Worm (Caenorhabditis elegans) whole organism, midembryonic: ENCODE results near the gene dhhc-8.

ENCODE experiments used
- T22C8.4 ChIP-seq: fragments of 200-800 bp; sonication (Bioruptor generic); IDR thresholded peaks from 2 replicates; pipeline ENCODE4 v1.3.6; 2022; ENCODE audit warnings: missing genetic modification characterization, missing compliant biosample characterization
- cog-1 ChIP-seq: sonication (generic microtip); optimal IDR thresholded peaks from 2 replicates; lab custom pipeline; 2016; ENCODE audit warnings: missing genetic modification characterization, missing compliant biosample characterization
- flt-1 ChIP-seq: fragments of 200-800 bp; sonication (Bioruptor generic); IDR thresholded peaks from 2 replicates; pipeline ENCODE4 v1.3.6; 2022; ENCODE audit warnings: missing genetic modification characterization, missing compliant biosample characterization
- klf-2 ChIP-seq: fragments of 200-800 bp; sonication (Bioruptor generic); conservative IDR thresholded peaks from 2 replicates; pipeline ENCODE4 v1.3.6; 2022; ENCODE audit warnings: missing genetic modification reagents, missing genetic modification characterization, missing compliant biosample characterization
- med-1 ChIP-seq: sonication (generic microtip); optimal IDR thresholded peaks from 2 replicates; lab custom pipeline; 2017; ENCODE audit warnings: missing genetic modification characterization, mild to moderate bottlenecking, missing compliant biosample characterization, antibody characterized with exemption, missing genetic modification reagents; ENCODE audit not compliant: insufficient read depth
- ref-1 ChIP-seq: fragments of 200-800 bp; sonication (Bioruptor generic); conservative IDR thresholded peaks from 2 replicates; pipeline ENCODE4 v1.3.6; 2022; ENCODE audit warnings: missing genetic modification reagents, missing genetic modification characterization, missing compliant biosample characterization
- tab-1 ChIP-seq: fragments of 200-800 bp; sonication (Bioruptor generic); IDR thresholded peaks from 2 replicates; pipeline ENCODE4 v1.3.6; 2022; ENCODE audit warnings: missing genetic modification characterization, missing compliant biosample characterization
- ztf-23 ChIP-seq: fragments of 200-800 bp; sonication (Bioruptor generic); IDR thresholded peaks from 2 replicates; pipeline ENCODE4 v1.3.6; 2022; ENCODE audit warnings: missing genetic modification reagents, missing genetic modification characterization, missing compliant biosample characterization
- ztf-29 ChIP-seq: fragments of 200-800 bp; sonication (Bioruptor generic); IDR thresholded peaks from 2 replicates; pipeline ENCODE4 v1.3.6; 2022; ENCODE audit warnings: missing genetic modification reagents, missing genetic modification characterization, missing compliant biosample characterization

dhhc-8 gene

DNA sequence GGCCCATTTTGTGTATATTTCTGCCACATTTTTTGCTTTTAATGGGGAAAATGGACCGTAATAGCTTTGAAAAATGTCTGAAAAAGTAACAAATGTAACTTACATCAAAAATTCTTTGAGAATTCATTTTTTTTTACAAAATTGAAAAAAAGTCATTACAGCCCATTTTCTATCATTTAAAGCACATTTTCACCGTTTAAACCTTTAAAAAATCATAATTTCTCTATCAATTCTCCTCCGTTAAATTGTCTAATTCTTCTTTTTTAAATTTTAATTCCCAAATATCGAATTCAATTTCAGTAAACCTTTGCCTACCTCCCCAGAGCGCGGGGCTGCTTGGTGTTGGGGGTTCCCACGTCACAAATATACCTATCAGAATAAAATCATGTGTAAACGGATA, at the start of gene dhhc-8:
Gene dhhc-8, plus strand, starts transcription at position 301 of the 400 bp plus-strand sequence.
- no peak for TF ChIP-seq cog-1 (tag; lab: Kevin White, UChicago)
- no peak for TF ChIP-seq flt-1 (GFP tag; lab: Robert Waterston, UW)
- TF ChIP-seq ztf-23 = no peak
- no peak for TF ChIP-seq klf-2 (GFP tag; lab: Robert Waterston, UW)
- no peak for TF ChIP-seq tab-1 (GFP tag; lab: Robert Waterston, UW)
- no peak for TF ChIP-seq med-1 (GFP tag; lab: Kevin White, UChicago)
- no peak for TF ChIP-seq ztf-29 (GFP tag; lab: Robert Waterston, UW)
- TF ChIP-seq ref-1 (GFP tag; lab: Robert Waterston, UW) = no peak
- TF ChIP-seq T22C8.4 = no peak

DNA sequence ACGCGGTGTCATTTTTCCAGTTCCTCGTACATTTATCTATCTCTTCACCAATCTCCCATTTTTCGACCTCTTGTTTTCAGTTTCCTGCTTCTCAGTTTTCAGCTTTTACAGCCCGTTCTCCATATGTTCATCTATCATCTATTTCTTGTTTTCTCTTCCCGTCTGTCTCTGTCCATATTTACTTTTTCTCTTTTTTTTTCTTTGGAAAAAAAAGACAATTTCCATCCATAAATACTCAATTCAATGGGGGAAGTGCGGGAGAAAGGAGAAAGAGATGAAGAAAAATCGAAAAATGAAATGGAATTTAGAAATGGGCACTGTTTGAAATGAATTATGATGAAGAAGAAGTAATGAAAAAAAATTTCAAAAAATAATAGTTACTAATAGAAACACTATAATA, 49.3 kb upstream of the dhhc-8 start:
- no peak for TF ChIP-seq ztf-23
- no peak for TF ChIP-seq cog-1 (tag; lab: Kevin White, UChicago)
- TF ChIP-seq tab-1 (GFP tag; lab: Robert Waterston, UW) = no peak
- TF ChIP-seq klf-2 (GFP tag; lab: Robert Waterston, UW) = no peak
- TF ChIP-seq ref-1 (GFP tag; lab: Robert Waterston, UW) = no peak
- TF ChIP-seq ztf-29 (GFP tag; lab: Robert Waterston, UW) = no peak
- no peak for TF ChIP-seq flt-1 (GFP tag; lab: Robert Waterston, UW)
- no peak for TF ChIP-seq T22C8.4
- no peak for TF ChIP-seq med-1 (GFP tag; lab: Kevin White, UChicago)

DNA sequence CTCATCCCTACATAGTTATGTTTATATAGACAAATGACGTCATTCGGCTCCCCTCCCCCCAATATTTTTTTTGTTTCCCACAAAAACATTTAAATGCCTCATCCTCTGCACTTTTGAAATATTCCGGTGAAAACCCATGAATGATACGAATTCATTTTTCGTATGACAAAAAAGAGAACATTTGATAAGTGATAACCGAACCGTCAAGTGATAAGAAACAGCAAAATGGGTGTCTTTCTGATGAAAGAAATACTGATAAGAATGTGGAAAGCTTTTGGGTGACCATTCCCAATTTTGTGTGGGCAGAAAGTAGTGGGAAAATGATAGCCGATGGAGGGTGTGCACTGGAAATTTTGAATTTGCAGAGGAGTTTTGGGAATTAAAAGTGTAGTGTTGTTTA, 48.1 kb upstream of the dhhc-8 start:
- TF ChIP-seq cog-1 (tag; lab: Kevin White, UChicago) (no peak), ztf-23 (no peak), ztf-29 (GFP tag; lab: Robert Waterston, UW) (no peak)

DNA sequence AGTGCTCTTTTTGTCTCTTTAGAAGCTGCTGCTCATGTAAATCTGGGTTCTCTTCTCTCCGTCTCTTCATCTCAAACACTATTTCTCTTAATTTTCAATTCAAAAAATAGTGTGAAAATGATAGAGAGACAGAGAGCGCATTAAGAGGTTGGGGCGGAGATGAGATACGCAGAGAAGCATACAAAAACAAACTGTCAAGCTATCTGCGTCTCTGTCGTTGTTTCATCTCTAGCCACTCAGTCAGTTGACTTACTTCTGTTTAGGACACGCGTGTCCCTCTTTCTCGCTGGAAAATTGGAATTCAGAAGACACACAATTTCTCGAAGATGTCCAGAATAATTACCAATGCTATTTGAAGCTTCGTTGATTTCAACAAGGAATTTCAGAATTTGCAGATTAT, 46.3 kb upstream of the dhhc-8 start:
- TF ChIP-seq tab-1 (GFP tag; lab: Robert Waterston, UW) = no peak
- peak; percentile 59; the same call in 1 of the 2 replicates for TF ChIP-seq flt-1 (GFP tag; lab: Robert Waterston, UW)
- TF ChIP-seq cog-1 (tag; lab: Kevin White, UChicago) = peak; percentile 65
- TF ChIP-seq ref-1 (GFP tag; lab: Robert Waterston, UW) = no peak

DNA sequence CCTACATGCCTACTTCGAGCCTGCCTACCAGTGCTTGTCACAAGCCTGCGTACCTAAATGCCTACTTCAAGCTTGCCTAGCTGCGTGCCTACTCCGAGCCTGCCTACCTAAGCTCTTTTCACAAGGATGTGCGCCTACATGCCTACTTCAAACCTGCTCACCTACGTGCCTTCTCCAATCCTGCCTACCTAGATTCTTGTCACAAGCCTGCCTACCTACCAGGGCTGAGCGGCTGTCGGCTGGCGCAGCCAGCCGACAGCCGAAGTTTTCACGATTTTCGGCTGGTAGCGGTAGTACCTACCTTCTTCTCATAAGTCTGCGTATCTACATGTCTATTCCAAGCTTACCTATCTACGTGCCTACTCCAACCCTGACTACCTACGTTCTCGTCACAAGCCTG, 45.7 kb upstream of the dhhc-8 start:
- TF ChIP-seq klf-2 (GFP tag; lab: Robert Waterston, UW) (no peak), ref-1 (GFP tag; lab: Robert Waterston, UW) (no peak), T22C8.4 (no peak), ztf-29 (GFP tag; lab: Robert Waterston, UW) (no peak), ztf-23 (no peak), med-1 (GFP tag; lab: Kevin White, UChicago) (no peak), cog-1 (tag; lab: Kevin White, UChicago) (no peak), flt-1 (GFP tag; lab: Robert Waterston, UW) (no peak), tab-1 (GFP tag; lab: Robert Waterston, UW) (no peak)

DNA sequence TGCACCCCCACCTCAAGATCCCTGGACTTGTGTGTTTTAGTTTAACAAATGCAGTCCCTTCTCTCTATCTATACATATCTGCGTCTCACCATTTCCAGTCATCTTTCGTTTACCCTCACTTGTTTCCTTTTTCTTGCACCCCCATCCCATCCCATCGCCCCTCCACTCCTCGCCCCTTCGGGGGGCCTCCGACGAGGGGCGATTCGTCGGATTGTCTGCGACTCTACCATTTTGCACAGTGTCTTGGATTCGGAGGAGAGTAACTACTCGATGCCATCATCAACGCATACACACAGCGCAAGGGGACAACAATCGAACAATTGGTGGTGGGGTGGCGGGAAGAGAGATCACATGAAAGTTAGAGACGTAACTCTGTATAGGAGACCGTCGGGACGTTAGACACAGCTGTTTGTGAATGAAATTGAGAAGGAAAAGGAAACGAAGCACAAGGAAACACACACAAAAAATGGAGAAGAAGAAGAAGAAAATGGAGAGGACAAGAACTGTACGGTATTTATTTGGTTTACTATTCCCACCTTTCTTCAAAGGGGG, 44.9 kb upstream of the dhhc-8 start:
- TF ChIP-seq flt-1 (GFP tag; lab: Robert Waterston, UW) (peak; percentile 68; the same call in 1 of the 2 replicates), ztf-29 (GFP tag; lab: Robert Waterston, UW) (no peak; the same call in 1 of the 2 replicates), tab-1 (GFP tag; lab: Robert Waterston, UW) (no peak), ztf-23 (peak; percentile 82), cog-1 (tag; lab: Kevin White, UChicago) (peak; percentile 98)

DNA sequence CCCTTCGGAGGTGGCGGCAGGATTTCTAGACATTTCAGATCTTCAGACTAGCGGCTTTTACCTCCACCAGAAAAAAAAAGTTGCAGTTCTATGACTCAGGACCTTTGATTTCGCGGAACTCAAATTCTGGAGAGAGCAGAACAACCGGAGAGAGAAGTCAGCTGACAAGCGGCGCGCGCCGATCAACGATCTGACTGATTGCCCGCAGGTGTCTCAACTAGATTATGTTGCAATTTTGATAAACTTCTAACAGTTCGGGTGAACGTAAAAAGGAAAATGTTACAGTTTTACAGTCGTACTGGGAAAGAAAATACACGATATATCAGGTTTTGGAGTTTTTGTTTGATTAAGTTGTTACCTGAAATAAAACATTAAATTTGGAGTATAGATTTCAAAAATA, 44.4 kb upstream of the dhhc-8 start:
- TF ChIP-seq klf-2 (GFP tag; lab: Robert Waterston, UW) (no peak), med-1 (GFP tag; lab: Kevin White, UChicago) (peak; percentile 4)

DNA sequence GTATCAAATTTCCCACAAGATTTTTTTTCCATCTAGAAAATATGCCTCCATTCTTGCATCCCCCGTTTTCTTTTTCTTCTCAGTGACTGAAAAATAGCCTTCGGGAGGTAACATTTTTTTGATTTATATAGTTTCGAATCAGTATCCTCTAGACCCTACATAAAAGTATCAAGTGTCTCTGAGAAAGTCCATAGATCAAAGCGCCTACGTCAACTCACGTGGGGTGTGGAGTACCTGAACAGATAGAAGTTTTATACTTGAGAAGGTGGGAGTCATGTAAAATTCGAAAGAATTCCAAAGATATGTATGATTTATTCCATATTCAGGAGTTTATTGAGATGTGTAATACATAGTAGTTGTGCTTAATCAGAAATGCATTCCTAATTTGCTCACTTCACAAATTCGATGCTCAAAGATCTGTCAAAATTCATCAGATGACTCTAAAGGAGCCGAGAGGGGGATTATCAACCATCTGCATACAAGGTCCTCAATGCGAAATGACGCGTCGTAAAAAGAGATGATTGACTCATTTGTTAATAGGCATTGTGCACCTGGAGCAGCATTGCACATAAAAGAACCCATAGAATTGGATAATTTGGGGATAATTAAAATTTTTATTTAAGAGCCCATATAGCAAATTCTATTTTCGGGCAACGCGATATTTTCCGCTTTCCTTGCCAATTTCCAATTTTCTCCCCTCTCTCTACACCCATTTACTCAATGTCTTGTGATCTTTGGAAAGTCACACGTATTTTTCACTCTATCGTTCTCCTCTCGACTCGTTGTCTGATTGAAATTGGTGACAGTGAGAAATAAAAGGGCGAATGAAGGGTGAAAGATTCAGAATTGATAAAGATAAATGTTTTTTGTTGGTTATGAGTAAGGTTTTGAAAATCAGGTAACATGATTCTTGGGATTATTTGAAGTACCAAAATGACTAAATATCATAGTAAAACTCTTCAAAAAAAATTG, 42.9 kb upstream of the dhhc-8 start:
- TF ChIP-seq cog-1 (tag; lab: Kevin White, UChicago) (peak; percentile 4), T22C8.4 (no peak)

DNA sequence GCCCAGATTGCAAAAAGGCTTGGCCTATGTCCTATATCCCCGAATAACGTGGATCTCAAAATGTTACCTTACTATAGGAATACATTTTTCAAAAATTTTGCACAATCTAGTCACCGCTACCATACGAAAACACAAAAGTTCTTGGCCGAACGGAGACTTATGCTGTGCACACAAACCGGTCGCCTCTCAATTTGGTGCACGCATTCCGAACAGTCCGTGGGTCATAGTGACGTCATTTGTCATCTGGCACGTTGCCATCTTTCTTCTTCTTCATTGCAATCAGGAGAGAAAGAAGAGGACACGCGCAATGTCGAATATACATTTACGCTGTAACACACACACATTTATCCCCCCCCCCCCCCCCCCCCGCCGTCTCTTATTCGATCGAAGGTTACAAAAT, 41.7 kb upstream of the dhhc-8 start:
- TF ChIP-seq med-1 (GFP tag; lab: Kevin White, UChicago) = no peak
- no peak for TF ChIP-seq ztf-23
- TF ChIP-seq tab-1 (GFP tag; lab: Robert Waterston, UW) = no peak
- no peak for TF ChIP-seq T22C8.4
- no peak for TF ChIP-seq klf-2 (GFP tag; lab: Robert Waterston, UW)
- TF ChIP-seq ref-1 (GFP tag; lab: Robert Waterston, UW) = no peak
- TF ChIP-seq cog-1 (tag; lab: Kevin White, UChicago) = no peak
- no peak for TF ChIP-seq ztf-29 (GFP tag; lab: Robert Waterston, UW)

DNA sequence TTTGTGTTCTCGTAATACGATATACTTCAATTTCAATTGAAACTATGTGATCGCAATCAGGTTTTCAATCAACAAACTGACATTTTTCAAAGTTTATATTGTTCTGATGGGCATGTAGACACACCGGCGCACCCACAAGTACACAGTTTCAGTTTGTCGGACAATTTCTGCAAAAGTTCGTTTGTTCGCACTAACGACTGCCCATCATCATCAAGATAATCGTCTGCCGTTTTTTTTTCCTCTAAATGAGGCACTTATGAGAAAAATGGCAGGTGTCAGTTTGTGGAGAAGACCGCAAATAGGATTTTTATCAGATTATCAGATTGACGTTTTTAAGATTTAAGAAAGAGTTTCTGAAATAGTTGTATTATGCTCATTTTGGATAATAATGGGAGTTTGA, 40.6 kb upstream of the dhhc-8 start:
- TF ChIP-seq ref-1 (GFP tag; lab: Robert Waterston, UW) = no peak
- TF ChIP-seq ztf-23 = no peak
- TF ChIP-seq flt-1 (GFP tag; lab: Robert Waterston, UW) = no peak
- no peak for TF ChIP-seq med-1 (GFP tag; lab: Kevin White, UChicago)
- no peak for TF ChIP-seq T22C8.4
- TF ChIP-seq klf-2 (GFP tag; lab: Robert Waterston, UW) = no peak
- no peak for TF ChIP-seq cog-1 (tag; lab: Kevin White, UChicago)
- no peak for TF ChIP-seq ztf-29 (GFP tag; lab: Robert Waterston, UW)
- TF ChIP-seq tab-1 (GFP tag; lab: Robert Waterston, UW) = no peak
